Worm (Caenorhabditis elegans): ENCODE data around the gene clec-124.

- no peak for TF ChIP-seq ama-1 (optimal IDR thresholded peaks at IDR 0.05)
- TF ChIP-seq madf-2 (tag; optimal IDR thresholded peaks at IDR 0.05), result no peak
These were observed 9.3 kb upstream of the clec-124 start, which contains the start of gene C17F4.3 for ce11 chrII:3240207-3240606.
